Fruit fly (Drosophila melanogaster) whole organism, prepupa: Measurements from ENCODE around the gene CG7879.

Source experiments
- CG10631 ChIP-seq: fragments of 200-800 bp; sonication (Bioruptor generic); optimal IDR thresholded peaks from 2 replicates; lab custom pipeline; 2016; ENCODE audit warnings: missing biosample characterization, missing genetic modification characterization
- CG11902 ChIP-seq: fragments of 200-800 bp; sonication (Bioruptor generic); optimal IDR thresholded peaks from 3 replicates; lab custom pipeline; 2016; ENCODE audit warnings: missing biosample characterization, missing genetic modification characterization
- CG15336 ChIP-seq: fragments of 200-800 bp; sonication (Bioruptor generic); IDR thresholded peaks from 2 replicates; pipeline ENCODE4 v1.3.6; 2022; ENCODE audit warnings: missing biosample characterization, missing genetic modification characterization
- CG16779 ChIP-seq: fragments of 200-800 bp; sonication (Bioruptor generic); optimal IDR thresholded peaks from 3 replicates; lab custom pipeline; 2017; ENCODE audit warnings: missing biosample characterization, mild to moderate bottlenecking, missing genetic modification characterization
- CG32006 ChIP-seq: fragments of 200-800 bp; sonication (Bioruptor generic); optimal IDR thresholded peaks from 3 replicates; lab custom pipeline; 2017; ENCODE audit warnings: missing biosample characterization, mild to moderate bottlenecking, missing genetic modification characterization
- CG6854 ChIP-seq: fragments of 200-800 bp; sonication (Bioruptor generic); optimal IDR thresholded peaks from 2 replicates; lab custom pipeline; 2017; ENCODE audit warnings: missing biosample characterization, mild to moderate bottlenecking, missing genetic modification characterization
- CG8119 ChIP-seq: fragments of 200-800 bp; sonication (Bioruptor generic); IDR thresholded peaks from 3 replicates; pipeline ENCODE4 v1.3.6; 2022; ENCODE audit warnings: missing biosample characterization, missing genetic modification characterization
- Eip93F ChIP-seq: fragments of 200-800 bp; sonication (Bioruptor generic); optimal IDR thresholded peaks from 2 replicates; lab custom pipeline; 2016; ENCODE audit warnings: missing biosample characterization, mild to moderate bottlenecking, missing genetic modification characterization
- Gug ChIP-seq: fragments of 200-800 bp; sonication (Bioruptor generic); IDR thresholded peaks from 2 replicates; pipeline ENCODE4 v1.3.6; 2022; ENCODE audit warnings: missing biosample characterization, missing genetic modification characterization
- Hr39 ChIP-seq: fragments of 200-800 bp; sonication (Bioruptor generic); optimal IDR thresholded peaks from 2 replicates; lab custom pipeline; 2016; ENCODE audit warnings: missing biosample characterization, missing genetic modification characterization
- fd59A ChIP-seq: fragments of 200-800 bp; sonication (Bioruptor generic); optimal IDR thresholded peaks from 2 replicates; lab custom pipeline; 2017; ENCODE audit warnings: missing biosample characterization, mild to moderate bottlenecking, missing genetic modification characterization, missing genetic modification reagents
- fd85E ChIP-seq: fragments of 200-800 bp; sonication (Bioruptor generic); optimal IDR thresholded peaks from 3 replicates; lab custom pipeline; 2016; ENCODE audit warnings: missing biosample characterization, missing genetic modification characterization
- spab ChIP-seq: fragments of 200-800 bp; sonication (Bioruptor generic); optimal IDR thresholded peaks from 2 replicates; lab custom pipeline; 2017; ENCODE audit warnings: missing biosample characterization, mild to moderate bottlenecking, missing genetic modification characterization, missing genetic modification reagents

- TF ChIP-seq CG6854 (GFP tag; lab: Kevin White, UChicago) (peak; percentile 90), Hr39 (GFP tag; lab: Kevin White, UChicago) (no peak), fd85E (peak; percentile 57), CG15336 (GFP tag; lab: Robert Waterston, UW) (0 out of 2 replicates have a peak, but pooled peaks have one; percentile 19), Gug (no peak), CG8119 (GFP tag; lab: Robert Waterston, UW) (peak; percentile 43; the same call in 1 of the 3 replicates), CG16779 (tag; lab: Kevin White, UChicago) (peak; percentile 62), CG11902 (GFP tag; lab: Kevin White, UChicago) (no peak), Eip93F (no peak), CG10631 (GFP tag; lab: Kevin White, UChicago) (no peak), fd59A (GFP tag; lab: Kevin White, UChicago) (peak; percentile 63), CG32006 (peak; percentile 30), spab (GFP tag; lab: Kevin White, UChicago) (peak; percentile 81)
Observed at dm6 chr3L:1591692-1592371, 23.4 kb upstream of the CG7879 start.
